Worm (Caenorhabditis elegans): ENCODE data around the gene wee-1.3.

DNA sequence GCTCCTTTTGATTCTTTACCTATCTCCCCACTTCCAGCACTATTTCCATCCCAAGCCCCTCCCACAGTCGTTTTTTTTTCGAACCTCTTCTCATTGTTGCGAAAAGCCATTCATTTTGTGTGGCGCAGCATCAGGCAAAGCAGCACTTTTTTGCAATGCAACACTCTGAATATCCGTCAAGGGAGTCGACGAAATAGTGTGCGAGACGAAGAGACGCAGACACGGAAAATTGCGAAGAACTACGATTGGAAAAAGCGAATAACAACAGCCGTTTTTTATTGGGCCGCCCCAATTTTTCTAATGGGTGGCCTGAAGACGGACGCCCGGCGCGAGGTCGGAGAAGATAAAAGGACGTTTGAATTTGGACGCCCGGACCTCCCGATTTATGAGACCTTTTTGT lies 13.6 kb upstream of the wee-1.3 start:
- TF ChIP-seq ama-1 (optimal IDR thresholded peaks at IDR 0.05) (no peak), B0310.2 (tag; optimal IDR thresholded peaks at IDR 0.05) (no peak), ets-7 (tag; optimal IDR thresholded peaks at IDR 0.05) (no peak), flt-1 (GFP tag; IDR thresholded peaks at IDR 0.05) (no peak)
